Fruit fly (Drosophila melanogaster): ENCODE data around the gene CG18787.

CG18787 gene

dm6 chr2L:12026458-12027431 is 27.6 kb upstream of the CG18787 start (continued):
- TF ChIP-seq zfh1 (GFP tag; IDR thresholded peaks at IDR 0.05) (peak; percentile 54; the same call in 1 of the 3 replicates), Oli (tag; optimal IDR thresholded peaks at IDR 0.05) (peak; percentile 83), CG9817 (tag; optimal IDR thresholded peaks at IDR 0.05) (peak; percentile 24), prd (optimal IDR thresholded peaks at IDR 0.05) (no peak), prd (GFP tag; IDR thresholded peaks at IDR 0.05) (peak; percentile 71), Myb (GFP tag; optimal IDR thresholded peaks at IDR 0.05) (peak; percentile 23), CG10431 (GFP tag; optimal IDR thresholded peaks at IDR 0.05) (peak; percentile 17), CrebB (tag; optimal IDR thresholded peaks at IDR 0.05) (no peak), CG6175 (GFP tag; IDR thresholded peaks at IDR 0.05) (peak; percentile 42; the same call in 1 of the 3 replicates), D (optimal IDR thresholded peaks at IDR 0.05) (no peak), D (GFP tag; optimal IDR thresholded peaks at IDR 0.05) (peak; percentile 67), CG12744 (GFP tag; optimal IDR thresholded peaks at IDR 0.05) (no peak), amos (GFP tag; IDR thresholded peaks at IDR 0.05; ENCODE audit: partially characterized antibody) (no peak), Elba2 (GFP tag; optimal IDR thresholded peaks at IDR 0.05) (no peak), org-1 (GFP tag; optimal IDR thresholded peaks at IDR 0.05) (peak; percentile 63), Max (GFP tag; optimal IDR thresholded peaks at IDR 0.05) (peak; percentile 54), ash1 (GFP tag; optimal IDR thresholded peaks at IDR 0.05) (no peak), z (GFP tag; IDR thresholded peaks at IDR 0.05) (no peak), pnt (GFP tag; optimal IDR thresholded peaks at IDR 0.05) (peak; percentile 15), fd3F (GFP tag; optimal IDR thresholded peaks at IDR 0.05) (peak; percentile 4), HmgZ (tag; optimal IDR thresholded peaks at IDR 0.05) (no peak), az2 (GFP tag; optimal IDR thresholded peaks at IDR 0.05) (peak; percentile 32), bab2 (GFP tag; optimal IDR thresholded peaks at IDR 0.05) (peak; percentile 27), CG18262 (tag; optimal IDR thresholded peaks at IDR 0.05) (peak; percentile 79), CG14050 (GFP tag; IDR thresholded peaks at IDR 0.05) (peak; percentile 9; the same call in 1 of the 3 replicates), CG10147 (GFP tag; optimal IDR thresholded peaks at IDR 0.05) (no peak), CG31365 (tag; optimal IDR thresholded peaks at IDR 0.05) (no peak), Med (GFP tag) (peak; percentile 75), CG11093 (GFP tag; IDR thresholded peaks at IDR 0.05) (no peak), Mes4 (GFP tag; optimal IDR thresholded peaks at IDR 0.05) (peak; percentile 29), CG10979 (tag; optimal IDR thresholded peaks at IDR 0.05) (peak; percentile 62), CG13123 (GFP tag; optimal IDR thresholded peaks at IDR 0.05) (peak; percentile 31), ci (GFP tag; IDR thresholded peaks at IDR 0.05) (peak; percentile 44; the same call in 1 of the 3 replicates), CG31441 (GFP tag; IDR thresholded peaks at IDR 0.05) (peak; percentile 67), Atf6 (GFP tag; IDR thresholded peaks at IDR 0.05) (0 out of 2 replicates have a peak, but pooled peaks have one; percentile 7), CG10959 (GFP tag; IDR thresholded peaks at IDR 0.05) (no peak), CG14014 (GFP tag; IDR thresholded peaks at IDR 0.05) (0 out of 2 replicates have a peak, but pooled peaks have one; percentile 40), CG13287 (GFP tag; IDR thresholded peaks at IDR 0.05; ENCODE audit: partially characterized antibody) (peak; percentile 32; the same call in 1 of the 2 replicates), CG6272 (GFP tag; IDR thresholded peaks at IDR 0.05) (peak; percentile 24; the same call in 1 of the 2 replicates), odd (GFP tag; optimal IDR thresholded peaks at IDR 0.05) (peak; percentile 53), HLH54F (GFP tag; optimal IDR thresholded peaks at IDR 0.05) (peak; percentile 18), CG31224 (GFP tag; IDR thresholded peaks at IDR 0.05) (peak; percentile 41; the same call in 1 of the 2 replicates), tio (GFP tag; optimal IDR thresholded peaks at IDR 0.05) (peak; percentile 69), sob (GFP tag; IDR thresholded peaks at IDR 0.05) (peak; percentile 45), CG8290 (GFP tag; optimal IDR thresholded peaks at IDR 0.05) (no peak), CG8290 (tag; optimal IDR thresholded peaks at IDR 0.05) (peak in 1 of 2 experiments; percentile 69), tll (GFP tag; optimal IDR thresholded peaks at IDR 0.05) (no peak), CG9437 (GFP tag; optimal IDR thresholded peaks at IDR 0.05) (peak; percentile 83), Fer3 (tag; optimal IDR thresholded peaks at IDR 0.05) (peak; percentile 24)

All from whole organism, embryonic.